Fruit fly (Drosophila melanogaster): Measurements from ENCODE around the gene Strump.
A peak's percentile ranks its signal among the peaks of the same experiment; 100 is the strongest.

Strump gene

DNA sequence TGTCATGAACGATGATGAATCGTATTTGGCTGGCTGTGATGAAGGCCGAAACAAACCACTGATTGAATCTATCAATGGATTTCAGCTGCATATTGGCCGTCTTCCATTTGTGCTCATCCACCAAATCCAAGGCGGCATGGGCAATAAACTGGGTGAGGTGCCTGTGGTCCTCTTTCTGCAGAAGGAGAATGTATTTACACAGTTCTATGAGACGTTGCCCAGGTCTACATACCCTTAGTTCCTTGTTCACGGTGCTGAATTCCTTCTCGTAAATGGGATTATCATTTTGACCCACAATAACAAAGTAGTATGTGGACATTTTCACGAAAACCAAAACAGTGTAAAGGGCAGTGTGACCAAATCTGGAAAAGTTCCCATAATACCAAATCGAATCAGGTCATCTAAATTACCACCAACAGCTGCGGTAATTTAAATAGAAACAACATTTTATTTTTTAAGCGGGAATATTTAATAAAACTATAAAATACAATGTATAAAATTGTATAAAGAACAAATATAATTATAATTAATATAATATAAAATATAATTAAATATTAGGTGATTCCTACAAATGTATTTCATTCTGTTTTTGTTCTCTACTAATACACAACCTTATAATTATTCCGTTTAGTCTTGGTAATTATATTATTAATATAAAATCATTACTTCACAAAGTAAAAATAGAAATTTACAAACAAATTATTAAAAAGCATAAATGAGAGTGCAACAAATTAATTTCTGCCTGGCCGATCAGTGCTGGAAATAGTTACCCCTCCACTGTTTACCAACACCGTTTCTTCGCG, 9.7 kb downstream of the Strump start, which contains the start of the genes Trs20 and elg1 (continued):
- TF ChIP-seq Sox100B (GFP tag; optimal IDR thresholded peaks at IDR 0.05), result peak; percentile 71
- TF ChIP-seq amos (GFP tag; IDR thresholded peaks at IDR 0.05; ENCODE audit: partially characterized antibody), result no peak
- peak; percentile 54 for TF ChIP-seq CG15696 (tag; optimal IDR thresholded peaks at IDR 0.05)
- TF ChIP-seq tio (GFP tag; optimal IDR thresholded peaks at IDR 0.05), result no peak
- peak; percentile 59 for TF ChIP-seq Vsx1 (GFP tag; optimal IDR thresholded peaks at IDR 0.05)
- TF ChIP-seq CG18764 (GFP tag; optimal IDR thresholded peaks at IDR 0.05), result no peak
- no peak for TF ChIP-seq CG17186 (GFP tag; optimal IDR thresholded peaks at IDR 0.05)
- TF ChIP-seq BEAF-32 (GFP tag; optimal IDR thresholded peaks at IDR 0.05), result peak; percentile 9
- no peak for TF ChIP-seq D (optimal IDR thresholded peaks at IDR 0.05)
- TF ChIP-seq D (GFP tag; optimal IDR thresholded peaks at IDR 0.05), result peak; percentile 17
- TF ChIP-seq Doc2 (GFP tag; IDR thresholded peaks at IDR 0.05), result no peak
- peak; percentile 54 for TF ChIP-seq Nf-YB (GFP tag; optimal IDR thresholded peaks at IDR 0.05)
- TF ChIP-seq Optix (GFP tag; IDR thresholded peaks at IDR 0.05), result no peak
- peak; percentile 74 for TF ChIP-seq CoRest (tag; optimal IDR thresholded peaks at IDR 0.05)
- no peak for TF ChIP-seq CG12769 (tag; optimal IDR thresholded peaks at IDR 0.05)
- TF ChIP-seq CG2199 (GFP tag; IDR thresholded peaks at IDR 0.05), result no peak
- TF ChIP-seq yki (optimal IDR thresholded peaks at IDR 0.05), result no peak
- no peak for TF ChIP-seq CG4282 (GFP tag; optimal IDR thresholded peaks at IDR 0.05)
- peak; percentile 48; the same call in 1 of the 2 replicates for TF ChIP-seq NFAT (GFP tag; IDR thresholded peaks at IDR 0.05)
- TF ChIP-seq al (GFP tag; IDR thresholded peaks at IDR 0.05), result peak; percentile 39; the same call in 1 of the 2 replicates
- no peak for TF ChIP-seq bigmax (GFP tag; optimal IDR thresholded peaks at IDR 0.05)
- TF ChIP-seq CG31441 (GFP tag; IDR thresholded peaks at IDR 0.05), result peak; percentile 84
- TF ChIP-seq CG9727 (GFP tag; optimal IDR thresholded peaks at IDR 0.05), result peak; percentile 53
- no peak for TF ChIP-seq Jarid2 (GFP tag; optimal IDR thresholded peaks at IDR 0.05)
- TF ChIP-seq Dll (GFP tag; IDR thresholded peaks at IDR 0.05; ENCODE audit: partially characterized antibody), result no peak
- peak; percentile 79; the same call in 1 of the 2 replicates for TF ChIP-seq E2f2 (GFP tag; IDR thresholded peaks at IDR 0.05)
- peak; percentile 24 for TF ChIP-seq Fer2 (tag; optimal IDR thresholded peaks at IDR 0.05)
- peak; percentile 60 for TF ChIP-seq CG17385 (GFP tag; optimal IDR thresholded peaks at IDR 0.05)
- TF ChIP-seq CG5953 (GFP tag; IDR thresholded peaks at IDR 0.05), result no peak
- TF ChIP-seq fd96Cb (tag; optimal IDR thresholded peaks at IDR 0.05), result no peak
- peak; percentile 54 for TF ChIP-seq NfI (GFP tag; optimal IDR thresholded peaks at IDR 0.05)
- TF ChIP-seq Dp (GFP tag; optimal IDR thresholded peaks at IDR 0.05), result peak; percentile 79
- no peak for TF ChIP-seq CG9876 (GFP tag; optimal IDR thresholded peaks at IDR 0.05)
- no peak for TF ChIP-seq nerfin-2 (GFP tag; IDR thresholded peaks at IDR 0.05; ENCODE audit: partially characterized antibody)
- TF ChIP-seq Gug (GFP tag; IDR thresholded peaks at IDR 0.05), result peak; percentile 6; the same call in 1 of the 4 replicates
- TF ChIP-seq sima (GFP tag; optimal IDR thresholded peaks at IDR 0.05), result no peak
- TF ChIP-seq bbx (GFP tag; IDR thresholded peaks at IDR 0.05; ENCODE audit: partially characterized antibody), result 0 out of 2 replicates have a peak, but pooled peaks have one; percentile 11
- peak; percentile 13; the same call in 1 of the 3 replicates for TF ChIP-seq ci (GFP tag; IDR thresholded peaks at IDR 0.05)
- no peak for TF ChIP-seq CG7357 (GFP tag; IDR thresholded peaks at IDR 0.05)
- TF ChIP-seq lov (optimal IDR thresholded peaks at IDR 0.05), result no peak
- TF ChIP-seq lov (GFP tag; IDR thresholded peaks at IDR 0.05), result no peak
- TF ChIP-seq cas (GFP tag; IDR thresholded peaks at IDR 0.05), result 0 out of 2 replicates have a peak, but pooled peaks have one; percentile 4
- TF ChIP-seq corto (GFP tag; optimal IDR thresholded peaks at IDR 0.05), result peak; percentile 2
- TF ChIP-seq CG2875 (GFP tag; optimal IDR thresholded peaks at IDR 0.05), result no peak
- TF ChIP-seq CG17361 (GFP tag; IDR thresholded peaks at IDR 0.05), result peak; percentile 88; the same call in 2 of the 3 replicates
- peak; percentile 63; the same call in 2 of the 3 replicates for TF ChIP-seq Dbx (GFP tag; IDR thresholded peaks at IDR 0.05)
- TF ChIP-seq H2.0 (GFP tag; IDR thresholded peaks at IDR 0.05), result no peak; the same call in 1 of the 2 replicates
- no peak for TF ChIP-seq fu2 (GFP tag; optimal IDR thresholded peaks at IDR 0.05)
- peak; percentile 46 for TF ChIP-seq CG18599 (GFP tag; optimal IDR thresholded peaks at IDR 0.05)
